Fruit fly (Drosophila melanogaster) whole organism, wandering third instar larva: ENCODE results near the gene Dpy-30L1.

Experiments used
- Dif ChIP-seq: fragments of 200-275, 200-300 bp; sonication (Bioruptor generic); optimal IDR thresholded peaks from 2 replicates; lab custom pipeline; 2018; ENCODE audit warnings: missing biosample characterization, missing genetic modification characterization; ENCODE audit not compliant: partially characterized antibody
- foxo ChIP-seq, 2 experiments: fragments of 200-800 bp; sonication (Bioruptor generic); optimal IDR thresholded peaks; 2 replicates in 1 of 2; 3 replicates in 1 of 2; lab custom pipeline; 2016 to 2017; ENCODE audit warnings: missing biosample characterization in 2 of 2, missing genetic modification characterization in 2 of 2

- TF ChIP-seq Dif (GFP tag; lab: Kevin White, UChicago) (no peak), foxo (GFP tag; optimal IDR thresholded peaks at IDR 0.05; lab: Kevin White, UChicago) (no peak)
Measured at dm6 chr2L:10711221-10711620, 21.2 kb upstream of the Dpy-30L1 start.
